Worm (Caenorhabditis elegans): ENCODE results near the gene C17H12.2.

C17H12.2 gene

DNA sequence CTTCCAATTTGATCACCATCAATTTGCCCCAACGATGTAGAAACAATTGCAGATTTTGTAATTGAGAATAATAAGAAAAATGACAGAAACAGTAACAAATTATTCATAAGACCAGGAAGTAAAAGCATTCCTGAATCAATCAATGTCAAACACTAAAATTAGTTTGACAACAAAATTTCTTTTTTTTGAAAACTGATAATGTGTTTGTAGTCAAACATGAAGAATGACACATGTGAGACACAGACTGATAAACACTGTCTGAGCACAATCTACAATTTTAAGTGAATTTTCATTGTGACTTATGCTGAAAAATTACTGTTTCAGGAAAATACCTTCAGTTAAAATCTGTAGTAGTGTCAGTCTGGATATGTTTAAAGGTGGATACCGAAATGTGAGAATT lies 11.8 kb upstream of the C17H12.2 start, which contains the start of the genes cest-4 and C17H12.11:
Gene cest-4, minus strand, starts transcription at position 206 of the 400 bp plus-strand sequence.
Gene C17H12.11, plus strand, starts transcription at position 256 of the 400 bp plus-strand sequence.
- no peak for TF ChIP-seq ztf-3 (GFP tag; optimal IDR thresholded peaks at IDR 0.05)
- no peak for TF ChIP-seq ekl-4 (GFP tag; IDR thresholded peaks at IDR 0.05)
- TF ChIP-seq snpc-1.1 (tag; optimal IDR thresholded peaks at IDR 0.05; ENCODE audit: insufficient read depth) = no peak
- TF ChIP-seq rcor-1 (GFP tag; IDR thresholded peaks at IDR 0.05) = no peak
- TF ChIP-seq nhr-80 (tag; optimal IDR thresholded peaks at IDR 0.05) = peak; percentile 80
- peak; percentile 25 for TF ChIP-seq unc-62 (GFP tag; optimal IDR thresholded peaks at IDR 0.05)

DNA sequence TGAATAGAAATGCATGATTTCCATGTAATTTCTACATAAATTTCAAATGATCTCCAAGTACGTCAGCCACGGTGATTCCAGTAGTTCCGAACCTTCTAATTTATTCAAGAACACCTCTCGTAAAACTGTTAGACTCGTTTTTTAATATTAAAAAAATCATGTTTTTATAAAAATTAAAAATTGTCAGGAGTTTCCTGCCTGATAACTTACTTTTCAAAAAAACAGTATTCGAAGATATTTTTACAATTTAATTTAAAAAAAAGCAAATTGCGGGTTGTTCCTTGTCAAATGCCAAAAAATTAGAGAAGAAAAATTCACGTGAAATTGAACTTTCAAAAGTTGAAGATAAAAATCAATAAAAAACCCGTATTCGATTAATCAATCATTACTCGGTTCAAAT lies 5.2 kb upstream of the C17H12.2 start, which contains the start of the genes C17H12.3 and C17H12.12:
Gene C17H12.3, minus strand, starts transcription at position 101 of the 400 bp plus-strand sequence.
Gene C17H12.12, plus strand, starts transcription at position 396 of the 400 bp plus-strand sequence.
- TF ChIP-seq let-607 (tag; optimal IDR thresholded peaks at IDR 0.05) = no peak
- TF ChIP-seq ets-4 (GFP tag; optimal IDR thresholded peaks at IDR 0.05) = no peak
- TF ChIP-seq xnd-1 (tag; optimal IDR thresholded peaks at IDR 0.05) = no peak
- no peak for TF ChIP-seq B0336.3 (GFP tag; IDR thresholded peaks at IDR 0.05)
- TF ChIP-seq mxl-1 (tag; optimal IDR thresholded peaks at IDR 0.05) = no peak
- TF ChIP-seq lsy-27 (tag; optimal IDR thresholded peaks at IDR 0.05; ENCODE audit: borderline replicate concordance, insufficient read depth) = no peak
- no peak for TF ChIP-seq F55B11.4 (tag; optimal IDR thresholded peaks at IDR 0.05; ENCODE audit: borderline replicate concordance, insufficient read depth)
- no peak for TF ChIP-seq B0019.2 (GFP tag; conservative IDR thresholded peaks at IDR 0.05)
- no peak for TF ChIP-seq let-526 (GFP tag; IDR thresholded peaks at IDR 0.05)
- TF ChIP-seq dox-1 (GFP tag; IDR thresholded peaks at IDR 0.05) = no peak
- no peak for TF ChIP-seq ztf-25 (GFP tag; IDR thresholded peaks at IDR 0.05)
- TF ChIP-seq akir-1 (GFP tag; optimal IDR thresholded peaks at IDR 0.05) = no peak
- no peak for TF ChIP-seq ceh-27 (GFP tag; optimal IDR thresholded peaks at IDR 0.05)
- TF ChIP-seq unc-130 (GFP tag; optimal IDR thresholded peaks at IDR 0.05) = no peak
- no peak for TF ChIP-seq rpc-1 (optimal IDR thresholded peaks at IDR 0.05)
- TF ChIP-seq rpc-1 (tag; optimal IDR thresholded peaks at IDR 0.05) = no peak
- no peak for TF ChIP-seq madf-10 (tag; optimal IDR thresholded peaks at IDR 0.05)
- TF ChIP-seq ceh-79 (tag; optimal IDR thresholded peaks at IDR 0.05) = no peak
- TF ChIP-seq F23B12.7 (tag; optimal IDR thresholded peaks at IDR 0.05; ENCODE audit: insufficient read depth) = no peak
- TF ChIP-seq ztf-26 (tag; optimal IDR thresholded peaks at IDR 0.05) = no peak

DNA sequence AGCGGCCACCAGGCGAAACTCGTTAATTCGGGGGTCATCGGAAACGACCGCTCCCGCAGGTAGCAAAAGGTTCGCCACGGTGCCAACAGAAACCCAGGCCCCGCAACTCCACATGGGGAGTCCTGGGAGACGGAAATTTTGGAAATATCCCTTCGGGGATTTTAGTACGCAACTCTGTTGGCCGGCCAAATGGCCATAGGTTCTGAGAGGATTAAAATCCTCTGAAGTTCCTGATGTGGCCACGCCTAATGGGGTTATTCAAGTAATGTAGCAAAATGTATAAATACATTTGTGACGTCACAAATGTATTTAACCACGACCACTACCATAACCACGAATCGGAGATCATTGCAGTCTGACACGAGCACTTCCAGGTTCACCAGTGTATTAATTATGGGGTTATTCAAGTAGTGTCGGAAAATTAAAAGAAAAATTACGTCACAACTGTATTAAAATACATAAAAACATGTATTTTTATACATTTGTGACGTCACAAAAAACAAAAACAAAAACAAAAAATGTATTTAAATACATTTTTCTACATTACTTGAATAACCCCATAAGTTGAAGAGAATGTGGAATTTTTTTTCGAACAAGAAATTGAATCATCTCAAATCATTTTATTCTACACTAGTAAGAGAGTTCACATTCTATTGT lies 3.1 kb upstream of the C17H12.2 start:
- TF ChIP-seq ztf-3 (GFP tag; optimal IDR thresholded peaks at IDR 0.05) (no peak), lsl-1 (GFP tag; optimal IDR thresholded peaks at IDR 0.05) (peak; percentile 20), attf-6 (GFP tag; IDR thresholded peaks at IDR 0.05) (peak; percentile 98), nhr-80 (tag; optimal IDR thresholded peaks at IDR 0.05) (no peak), madf-6 (GFP tag; IDR thresholded peaks at IDR 0.05) (no peak), ztf-18 (tag; optimal IDR thresholded peaks at IDR 0.05) (peak; percentile 35), sea-2 (GFP tag; IDR thresholded peaks at IDR 0.05) (no peak), zfh-2 (GFP tag; conservative IDR thresholded peaks at IDR 0.05) (no peak; the same call in 1 of the 2 replicates), ama-1 (optimal IDR thresholded peaks at IDR 0.05) (no peak), ama-1 (GFP tag; optimal IDR thresholded peaks at IDR 0.05) (no peak), ets-4 (GFP tag; optimal IDR thresholded peaks at IDR 0.05) (no peak), die-1 (tag; optimal IDR thresholded peaks at IDR 0.05) (no peak), fkh-3 (tag; optimal IDR thresholded peaks at IDR 0.05) (no peak), aptf-2 (GFP tag; conservative IDR thresholded peaks at IDR 0.05) (no peak), tbp1 (GFP tag; optimal IDR thresholded peaks at IDR 0.05) (no peak), rec-8 (tag; optimal IDR thresholded peaks at IDR 0.05) (no peak), hlh-12 (tag; optimal IDR thresholded peaks at IDR 0.05) (no peak), C17E4.6 (GFP tag; IDR thresholded peaks at IDR 0.05) (no peak), madf-10 (tag; optimal IDR thresholded peaks at IDR 0.05) (no peak), nfyb-1 (GFP tag; IDR thresholded peaks at IDR 0.05) (no peak), gei-17 (GFP tag; optimal IDR thresholded peaks at IDR 0.05) (no peak), lir-1 (GFP tag; conservative IDR thresholded peaks at IDR 0.05) (no peak), Y53F4B.3 (GFP tag; IDR thresholded peaks at IDR 0.05) (no peak), lin-54 (GFP tag; optimal IDR thresholded peaks at IDR 0.05) (peak; percentile 18)
